Worm (Caenorhabditis elegans) whole organism, early embryonic: ENCODE results near the gene hars-1.

Source experiments
- F13C5.2 ChIP-seq: sonication (generic microtip); optimal IDR thresholded peaks from 2 replicates; lab custom pipeline; 2017; ENCODE audit warnings: mild to moderate bottlenecking, missing genetic modification characterization, inconsistent platforms, missing compliant biosample characterization
- aly-1 ChIP-seq: sonication (generic microtip); optimal IDR thresholded peaks from 2 replicates; lab custom pipeline; 2016; ENCODE audit warnings: missing genetic modification characterization, missing compliant biosample characterization
- ama-1 ChIP-seq: fragments of 150-350 bp; optimal IDR thresholded peaks from 2 replicates; lab custom pipeline; 2014
- ceh-36 ChIP-seq: sonication (generic microtip); optimal IDR thresholded peaks from 2 replicates; lab custom pipeline; 2016; ENCODE audit warnings: missing genetic modification characterization, inconsistent platforms, missing compliant biosample characterization
- flt-1 ChIP-seq: fragments of 200-800 bp; sonication (Bioruptor generic); IDR thresholded peaks from 2 replicates; pipeline ENCODE4 v1.3.6; 2022; ENCODE audit warnings: missing genetic modification characterization, missing compliant biosample characterization
- hmbx-1 ChIP-seq: sonication (generic microtip); optimal IDR thresholded peaks from 2 replicates; lab custom pipeline; 2016; ENCODE audit warnings: mild to moderate bottlenecking, missing genetic modification characterization, missing compliant biosample characterization
- hmg-4 ChIP-seq: fragments of 200-800 bp; sonication (Bioruptor generic); optimal IDR thresholded peaks from 2 replicates; lab custom pipeline; 2018; ENCODE audit warnings: mild to moderate bottlenecking, missing genetic modification characterization, missing compliant biosample characterization
- hnd-1 ChIP-seq: sonication (generic microtip); optimal IDR thresholded peaks from 2 replicates; lab custom pipeline; 2016; ENCODE audit warnings: missing genetic modification characterization, missing compliant biosample characterization
- scrt-1 ChIP-seq: fragments of 200-800 bp; sonication (Bioruptor generic); IDR thresholded peaks from 2 replicates; pipeline ENCODE4 v1.3.6; 2022; ENCODE audit warnings: missing genetic modification characterization, missing compliant biosample characterization

DNA sequence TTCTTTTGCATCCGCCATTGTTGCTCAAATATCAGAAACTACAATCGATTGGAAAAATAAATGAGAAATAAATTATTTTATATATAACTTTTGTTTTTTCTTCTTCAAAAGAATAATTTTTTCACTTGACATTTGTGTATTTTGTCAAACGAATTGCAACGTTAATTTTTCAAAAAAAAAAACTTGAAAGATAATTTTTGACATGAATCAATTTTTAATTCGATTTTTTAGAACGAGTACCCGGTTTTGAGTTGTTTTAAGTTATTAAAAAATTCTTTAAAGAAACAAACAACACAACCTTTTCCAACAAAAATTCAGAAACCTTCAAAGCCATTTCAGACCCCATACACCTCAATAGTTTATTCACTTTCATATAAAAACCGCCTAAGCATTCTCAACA, 25.5 kb downstream of the hars-1 start, which contains the start of gene F13E9.5:
- TF ChIP-seq F13C5.2 (tag; lab: Kevin White, UChicago): no peak
- no peak for TF ChIP-seq ama-1
- TF ChIP-seq hmg-4: no peak
- no peak for TF ChIP-seq flt-1 (GFP tag; lab: Robert Waterston, UW)
- TF ChIP-seq ceh-36 (tag; lab: Kevin White, UChicago): no peak
- TF ChIP-seq scrt-1: no peak
- no peak for TF ChIP-seq hnd-1 (tag; lab: Kevin White, UChicago)
- no peak for TF ChIP-seq aly-1 (tag; lab: Kevin White, UChicago)
- no peak for TF ChIP-seq hmbx-1 (tag; lab: Kevin White, UChicago)
